Fruit fly (Drosophila melanogaster) whole organism, embryonic: ENCODE results near the gene Cdk7.

Source experiments
- Atf6 ChIP-seq: fragments of 200-800 bp; sonication (Bioruptor generic); IDR thresholded peaks from 2 replicates; pipeline ENCODE4 v1.3.6; 2022; ENCODE audit warnings: missing biosample characterization, missing genetic modification characterization
- B-H1 ChIP-seq: fragments of 200-800 bp; sonication (Bioruptor generic); IDR thresholded peaks from 3 replicates; pipeline ENCODE4 v1.3.6; 2022; ENCODE audit warnings: missing biosample characterization, missing genetic modification characterization
- Blimp-1 ChIP-seq: fragments of 200-800 bp; sonication (Bioruptor generic); optimal IDR thresholded peaks from 3 replicates; lab custom pipeline; 2018; ENCODE audit warnings: missing biosample characterization, missing genetic modification characterization, mild to moderate bottlenecking, moderate library complexity, missing genetic modification reagents
- CG10959 ChIP-seq: fragments of 200-800 bp; sonication (Bioruptor generic); IDR thresholded peaks from 2 replicates; pipeline ENCODE4 v1.3.6; 2022; ENCODE audit warnings: missing biosample characterization, missing genetic modification characterization
- CG10979 ChIP-seq: fragments of 200-800 bp; sonication (Bioruptor generic); optimal IDR thresholded peaks from 2 replicates; lab custom pipeline; 2018; ENCODE audit warnings: missing biosample characterization, mild to moderate bottlenecking, missing genetic modification characterization, moderate library complexity
- CG11504 ChIP-seq: fragments of 200-800 bp; sonication (Bioruptor generic); optimal IDR thresholded peaks from 3 replicates; lab custom pipeline; 2019; ENCODE audit warnings: missing biosample characterization, mild to moderate bottlenecking, missing genetic modification characterization, moderate library complexity
- CG12219 ChIP-seq: fragments of 200-800 bp; sonication (Bioruptor generic); optimal IDR thresholded peaks from 3 replicates; lab custom pipeline; 2018; ENCODE audit warnings: missing biosample characterization, mild to moderate bottlenecking, missing genetic modification characterization
- CG14667 ChIP-seq: fragments of 200-800 bp; sonication (Bioruptor generic); IDR thresholded peaks from 2 replicates; pipeline ENCODE4 v1.3.6; 2022; ENCODE audit warnings: missing biosample characterization, missing genetic modification characterization
- CG14710 ChIP-seq: fragments of 200-800 bp; sonication (Bioruptor generic); optimal IDR thresholded peaks from 3 replicates; lab custom pipeline; 2019; ENCODE audit warnings: missing biosample characterization, mild to moderate bottlenecking, missing genetic modification characterization, moderate library complexity
- CG17385 ChIP-seq: fragments of 200-800 bp; sonication (Bioruptor generic); optimal IDR thresholded peaks from 3 replicates; lab custom pipeline; 2018; ENCODE audit warnings: missing biosample characterization, mild to moderate bottlenecking, missing genetic modification characterization
- CG18476 ChIP-seq: fragments of 200-800 bp; sonication (Bioruptor generic); optimal IDR thresholded peaks from 2 replicates; lab custom pipeline; 2016; ENCODE audit warnings: missing biosample characterization, mild to moderate bottlenecking, missing genetic modification characterization
- CG30431 ChIP-seq: fragments of 200-800 bp; sonication (Bioruptor generic); optimal IDR thresholded peaks from 2 replicates; lab custom pipeline; 2017; ENCODE audit warnings: missing biosample characterization, missing genetic modification characterization
- CG3163 ChIP-seq: fragments of 200-800 bp; sonication (Bioruptor generic); optimal IDR thresholded peaks from 3 replicates; lab custom pipeline; 2016; ENCODE audit warnings: missing biosample characterization, missing genetic modification characterization
- CG34224 ChIP-seq: fragments of 200-800 bp; sonication (Bioruptor generic); IDR thresholded peaks from 3 replicates; pipeline ENCODE4 v1.3.6; 2022; ENCODE audit warnings: missing biosample characterization, missing genetic modification characterization; ENCODE audit not compliant: partially characterized antibody
- CG3726 ChIP-seq: fragments of 200-800 bp; sonication (Bioruptor generic); IDR thresholded peaks from 3 replicates; pipeline ENCODE4, ENCODE4 v1.3.6; 2022; ENCODE audit warnings: missing biosample characterization, missing genetic modification characterization
- CG3838 ChIP-seq: fragments of 200-800 bp; sonication (Bioruptor generic); optimal IDR thresholded peaks from 3 replicates; lab custom pipeline; 2016; ENCODE audit warnings: missing biosample characterization, missing genetic modification characterization
- CG4854 ChIP-seq: fragments of 200-800 bp; sonication (Bioruptor generic); optimal IDR thresholded peaks from 2 replicates; lab custom pipeline; 2016; ENCODE audit warnings: missing biosample characterization, missing genetic modification characterization, inconsistent platforms
- CG6254 ChIP-seq: fragments of 200-800 bp; sonication (Bioruptor generic); optimal IDR thresholded peaks from 3 replicates; lab custom pipeline; 2017; ENCODE audit warnings: mild to moderate bottlenecking, missing biosample characterization, missing genetic modification reagents, missing genetic modification characterization
- CG6689 ChIP-seq: fragments of 200-800 bp; sonication (Bioruptor generic); IDR thresholded peaks from 2 replicates; pipeline ENCODE4 v1.3.6; 2022; ENCODE audit warnings: missing biosample characterization, missing genetic modification characterization
- CG6813 ChIP-seq: fragments of 200-800 bp; sonication (Bioruptor generic); optimal IDR thresholded peaks from 2 replicates; lab custom pipeline; 2017; ENCODE audit warnings: missing biosample characterization, missing genetic modification characterization, mild to moderate bottlenecking, moderate library complexity, missing genetic modification reagents
- CG8388 ChIP-seq: fragments of 200-800 bp; sonication (Bioruptor generic); optimal IDR thresholded peaks from 2 replicates; lab custom pipeline; 2019; ENCODE audit warnings: missing biosample characterization, mild to moderate bottlenecking, missing genetic modification characterization, moderate library complexity
- CG8478 ChIP-seq: fragments of >200 bp; optimal IDR thresholded peaks from 2 replicates; lab custom pipeline; 2018
- CG9727 ChIP-seq: fragments of 200-800 bp; sonication (Bioruptor generic); optimal IDR thresholded peaks from 3 replicates; lab custom pipeline; 2017; ENCODE audit warnings: missing biosample characterization, mild to moderate bottlenecking, missing genetic modification characterization
- CHES-1-like ChIP-seq: fragments of 200-800 bp; sonication (Bioruptor generic); optimal IDR thresholded peaks from 2 replicates; lab custom pipeline; 2016; ENCODE audit warnings: missing biosample characterization, missing genetic modification characterization
- CoRest ChIP-seq: fragments of 200-800 bp; sonication (Bioruptor generic); optimal IDR thresholded peaks from 3 replicates; lab custom pipeline; 2018; ENCODE audit warnings: missing biosample characterization, mild to moderate bottlenecking, missing genetic modification characterization, moderate library complexity
- Deaf1 ChIP-seq: fragments of 200-800 bp; optimal IDR thresholded peaks from 3 replicates; lab custom pipeline; 2019; ENCODE audit warnings: missing biosample characterization, mild to moderate bottlenecking, missing genetic modification characterization, moderate library complexity
- HHEX ChIP-seq: fragments of 200-800 bp; sonication (Bioruptor generic); optimal IDR thresholded peaks from 3 replicates; lab custom pipeline; 2017; ENCODE audit warnings: missing biosample characterization, mild to moderate bottlenecking, missing genetic modification characterization, missing genetic modification reagents
- Hsf ChIP-seq: fragments of 200-800 bp; sonication (Bioruptor generic); optimal IDR thresholded peaks from 3 replicates; lab custom pipeline; 2016; ENCODE audit warnings: missing biosample characterization, missing genetic modification characterization
- Oaz ChIP-seq: fragments of 200-800 bp; sonication (Bioruptor generic); IDR thresholded peaks from 2 replicates; pipeline ENCODE4 v1.3.6; 2022; ENCODE audit warnings: missing biosample characterization, missing genetic modification characterization
- PHDP ChIP-seq: fragments of 200-800 bp; sonication (Bioruptor generic); optimal IDR thresholded peaks from 3 replicates; lab custom pipeline; 2018; ENCODE audit warnings: missing biosample characterization, mild to moderate bottlenecking, missing genetic modification characterization, moderate library complexity
- Vsx1 ChIP-seq: fragments of 200-800 bp; sonication (Bioruptor generic); optimal IDR thresholded peaks from 2 replicates; lab custom pipeline; 2017; ENCODE audit warnings: missing biosample characterization, mild to moderate bottlenecking, missing genetic modification characterization, missing genetic modification reagents
- ara ChIP-seq: fragments of 200-800 bp; sonication (Bioruptor generic); IDR thresholded peaks from 2 replicates; pipeline ENCODE4 v1.3.6; 2022; ENCODE audit warnings: missing biosample characterization, missing genetic modification characterization
- chif ChIP-seq, 2 experiments: fragments of 200-800 bp; sonication (Bioruptor generic); optimal IDR thresholded peaks; 3 replicates each; lab custom pipeline; 2016; ENCODE audit warnings: missing biosample characterization in 2 of 2, missing genetic modification characterization in 2 of 2
- ci ChIP-seq: fragments of 200-800 bp; sonication (Bioruptor generic); IDR thresholded peaks from 3 replicates; pipeline ENCODE4 v1.3.6; 2022; ENCODE audit warnings: missing biosample characterization, missing genetic modification characterization
- cwo ChIP-seq: fragments of 200-800 bp; sonication (Bioruptor generic); optimal IDR thresholded peaks from 3 replicates; lab custom pipeline; 2017; ENCODE audit warnings: missing biosample characterization, missing genetic modification characterization, mild to moderate bottlenecking, moderate library complexity, missing genetic modification reagents
- dati ChIP-seq: fragments of 200-800 bp; sonication (Bioruptor generic); IDR thresholded peaks from 2 replicates; pipeline ENCODE4 v1.3.6; 2022; ENCODE audit warnings: missing biosample characterization, missing genetic modification characterization
- disco-r ChIP-seq: fragments of 200-800 bp; sonication (Bioruptor generic); optimal IDR thresholded peaks from 2 replicates; lab custom pipeline; 2016; ENCODE audit warnings: missing biosample characterization, missing genetic modification characterization
- ftz-f1 ChIP-seq: fragments of 200-800 bp; sonication (Bioruptor generic); optimal IDR thresholded peaks from 2 replicates; lab custom pipeline; 2016; ENCODE audit warnings: missing biosample characterization, missing genetic modification characterization
- fu2 ChIP-seq: fragments of 200-800 bp; sonication (Bioruptor generic); optimal IDR thresholded peaks from 2 replicates; lab custom pipeline; 2016; ENCODE audit warnings: missing biosample characterization, missing genetic modification characterization
- hth ChIP-seq: fragments of >200 bp; optimal IDR thresholded peaks from 2 replicates; lab custom pipeline; 2017; ENCODE audit warnings: inconsistent platforms
- ind ChIP-seq: fragments of 200-800 bp; sonication (Bioruptor generic); optimal IDR thresholded peaks from 3 replicates; lab custom pipeline; 2016; ENCODE audit warnings: missing biosample characterization, missing genetic modification characterization
- klu ChIP-seq: fragments of 200-800 bp; sonication (Bioruptor generic); IDR thresholded peaks from 2 replicates; pipeline ENCODE4 v1.3.6; 2022; ENCODE audit warnings: missing biosample characterization, missing genetic modification characterization
- mam ChIP-seq: fragments of 200-800 bp; sonication (Bioruptor generic); optimal IDR thresholded peaks from 3 replicates; lab custom pipeline; 2016; ENCODE audit warnings: missing biosample characterization, missing genetic modification characterization
- nmo ChIP-seq: fragments of 200-800 bp; sonication (Bioruptor generic); optimal IDR thresholded peaks from 2 replicates; lab custom pipeline; 2018; ENCODE audit warnings: missing biosample characterization, mild to moderate bottlenecking, missing genetic modification characterization, moderate library complexity
- org-1 ChIP-seq: fragments of 200-800 bp; sonication (Bioruptor generic); optimal IDR thresholded peaks from 2 replicates; lab custom pipeline; 2017; ENCODE audit warnings: missing biosample characterization, missing genetic modification characterization
- pb ChIP-seq: fragments of 200-800 bp; sonication (Bioruptor generic); optimal IDR thresholded peaks from 3 replicates; lab custom pipeline; 2016; ENCODE audit warnings: missing biosample characterization, missing genetic modification characterization
- pho ChIP-seq: fragments of 200-800 bp; sonication (Bioruptor generic); optimal IDR thresholded peaks from 2 replicates; lab custom pipeline; 2016; ENCODE audit warnings: missing biosample characterization, missing genetic modification characterization
- phol ChIP-seq: fragments of 200-800 bp; sonication (Bioruptor generic); optimal IDR thresholded peaks from 3 replicates; lab custom pipeline; 2018; ENCODE audit warnings: missing biosample characterization, mild to moderate bottlenecking, missing genetic modification characterization, moderate library complexity
- seq ChIP-seq: fragments of 200-800 bp; sonication (Bioruptor generic); IDR thresholded peaks from 2 replicates; pipeline ENCODE4 v1.3.6; 2022; ENCODE audit warnings: missing biosample characterization, missing genetic modification characterization
- sug ChIP-seq: fragments of 200-800 bp; optimal IDR thresholded peaks from 2 replicates; lab custom pipeline; 2019; ENCODE audit warnings: missing biosample characterization, mild to moderate bottlenecking, missing genetic modification characterization, moderate library complexity
- unpg ChIP-seq: fragments of 200-800 bp; sonication (Bioruptor generic); optimal IDR thresholded peaks from 3 replicates; lab custom pipeline; 2018; ENCODE audit warnings: missing biosample characterization, mild to moderate bottlenecking, missing genetic modification characterization, moderate library complexity

Cdk7 gene

dm6 chrX:5285835-5286234, 22.9 kb downstream of the Cdk7 start (continued):
- 0 out of 2 replicates have a peak, but pooled peaks have one; percentile 24 for TF ChIP-seq Oaz (GFP tag; lab: Robert Waterston, UW)
- peak; percentile 57 for TF ChIP-seq CG17385
- peak; percentile 29 for TF ChIP-seq sug
- peak; percentile 20; the same call in 1 of the 2 replicates for TF ChIP-seq klu (GFP tag; lab: Robert Waterston, UW)
- 0 out of 2 replicates have a peak, but pooled peaks have one; percentile 15 for TF ChIP-seq CG6689
- TF ChIP-seq Hsf (GFP tag; lab: Kevin White, UChicago) = peak; percentile 29
- no peak for TF ChIP-seq hth (lab: Kevin White, UChicago)
- peak; percentile 34 for TF ChIP-seq HHEX (GFP tag; lab: Kevin White, UChicago)
- TF ChIP-seq ci (GFP tag; lab: Robert Waterston, UW) = no peak
- TF ChIP-seq CHES-1-like (GFP tag; lab: Kevin White, UChicago) = peak; percentile 6
- peak; percentile 44 for TF ChIP-seq mam (GFP tag; lab: Kevin White, UChicago)
- peak; percentile 55 for TF ChIP-seq pho
- peak; percentile 40 for TF ChIP-seq CoRest
- TF ChIP-seq CG34224 (GFP tag; lab: Robert Waterston, UW) = no peak
- no peak for TF ChIP-seq ara (GFP tag; lab: Robert Waterston, UW)
- TF ChIP-seq CG11504 (tag; lab: Kevin White, UChicago) = peak; percentile 72
- TF ChIP-seq fu2 (GFP tag; lab: Kevin White, UChicago) = no peak
- peak; percentile 65 for TF ChIP-seq phol (tag; lab: Kevin White, UChicago)
- no peak for TF ChIP-seq CG3726
- TF ChIP-seq Blimp-1 (GFP tag; lab: Kevin White, UChicago) = peak; percentile 63
- TF ChIP-seq CG14710 (tag; lab: Kevin White, UChicago) = peak; percentile 49
- TF ChIP-seq PHDP (tag; lab: Kevin White, UChicago) = peak; percentile 24
- peak; percentile 71 for TF ChIP-seq CG10959 (GFP tag; lab: Robert Waterston, UW)
- no peak for TF ChIP-seq disco-r
- TF ChIP-seq Atf6 (GFP tag; lab: Robert Waterston, UW) = peak; percentile 60; the same call in 1 of the 2 replicates
- peak; percentile 32 for TF ChIP-seq cwo (GFP tag; lab: Kevin White, UChicago)
- TF ChIP-seq pb (GFP tag; lab: Kevin White, UChicago) = no peak
- TF ChIP-seq CG14667 (GFP tag; lab: Robert Waterston, UW) = 0 out of 2 replicates have a peak, but pooled peaks have one; percentile 16
- TF ChIP-seq CG9727 (GFP tag; lab: Kevin White, UChicago) = peak; percentile 74
- peak; percentile 40; the same call in 1 of the 2 replicates for TF ChIP-seq seq (GFP tag; lab: Robert Waterston, UW)
- TF ChIP-seq CG6813 = peak; percentile 57
- peak; percentile 64 for TF ChIP-seq CG10979 (tag; lab: Kevin White, UChicago)
- TF ChIP-seq unpg (GFP tag; lab: Kevin White, UChicago) = peak; percentile 31
- no peak for TF ChIP-seq CG8478 (lab: Kevin White, UChicago)
- TF ChIP-seq ftz-f1 = no peak
- TF ChIP-seq ind = peak; percentile 58
- TF ChIP-seq dati (GFP tag; lab: Robert Waterston, UW) = no peak
- TF ChIP-seq CG12219 (GFP tag; lab: Kevin White, UChicago) = peak; percentile 9
- peak; percentile 3 for TF ChIP-seq CG30431 (GFP tag; lab: Kevin White, UChicago)
- TF ChIP-seq CG6254 (GFP tag; lab: Kevin White, UChicago) = no peak
- peak; percentile 20 for TF ChIP-seq CG3163 (GFP tag; lab: Kevin White, UChicago)
- no peak for TF ChIP-seq B-H1 (GFP tag; lab: Robert Waterston, UW)
- TF ChIP-seq CG18476 (GFP tag; lab: Kevin White, UChicago) = no peak
- peak in 1 of 2 experiments; percentile 48 for TF ChIP-seq chif (GFP tag; optimal IDR thresholded peaks at IDR 0.05; lab: Kevin White, UChicago)
- peak; percentile 23 for TF ChIP-seq nmo
- TF ChIP-seq CG4854 (GFP tag; lab: Kevin White, UChicago) = peak; percentile 13
- no peak for TF ChIP-seq Vsx1 (GFP tag; lab: Kevin White, UChicago)
- TF ChIP-seq org-1 (GFP tag; lab: Kevin White, UChicago) = peak; percentile 10
- no peak for TF ChIP-seq CG3838 (GFP tag; lab: Kevin White, UChicago)
- peak; percentile 38 for TF ChIP-seq Deaf1 (tag; lab: Kevin White, UChicago)
- peak; percentile 4 for TF ChIP-seq CG8388
